Worm (Caenorhabditis elegans): ENCODE measurements around the gene C29F9.2.

Gene C29F9.2

DNA sequence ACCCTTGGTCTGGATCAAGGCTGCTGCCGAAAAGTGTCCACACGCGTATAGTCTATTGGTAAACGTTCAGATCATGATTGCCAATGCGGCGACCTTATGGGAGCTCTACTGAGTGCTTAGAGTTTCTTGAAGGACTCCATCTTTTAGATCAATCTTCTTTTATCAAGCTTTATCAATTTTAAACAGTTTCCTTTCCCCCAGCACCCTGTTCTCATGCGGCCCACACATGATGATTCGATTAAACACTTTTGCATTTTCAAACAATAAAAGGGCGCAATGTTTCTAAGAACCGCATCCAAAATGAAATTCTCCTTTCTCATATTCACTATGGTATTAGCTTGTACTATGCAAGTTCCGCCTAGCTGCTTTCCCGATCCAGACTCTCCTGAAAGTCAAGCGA is 34.6 kb downstream of the C29F9.2 start, which contains the start of gene F40G9.7:
Gene F40G9.7, plus strand, starts transcription at position 301 of the 400 bp plus-strand sequence.
- peak; percentile 85 for TF ChIP-seq aha-1 (tag)
- no peak for TF ChIP-seq ctbp-1 (GFP tag; IDR thresholded peaks at IDR 0.05)

DNA sequence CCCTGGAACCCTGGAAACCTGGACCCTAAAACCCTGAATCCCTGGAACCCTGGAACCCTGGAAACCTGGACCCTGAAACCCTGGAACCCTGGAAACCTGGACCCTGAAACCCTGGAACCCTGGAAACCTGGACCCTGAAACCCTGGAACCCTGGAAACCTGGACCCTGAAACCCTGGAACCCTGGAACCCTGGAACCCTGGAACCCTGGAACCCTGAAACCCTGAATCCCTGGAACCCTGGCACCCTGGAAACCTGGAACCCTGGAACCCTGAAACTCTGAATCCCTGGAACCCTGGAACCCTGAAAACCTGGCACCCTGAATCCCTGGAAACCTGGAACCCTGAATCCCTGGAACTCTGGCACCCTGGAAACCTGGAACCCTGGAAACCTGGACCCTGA is 37.6 kb downstream of the C29F9.2 start:
- peak; percentile 88 for TF ChIP-seq set-16 (GFP tag; IDR thresholded peaks at IDR 0.05)

DNA sequence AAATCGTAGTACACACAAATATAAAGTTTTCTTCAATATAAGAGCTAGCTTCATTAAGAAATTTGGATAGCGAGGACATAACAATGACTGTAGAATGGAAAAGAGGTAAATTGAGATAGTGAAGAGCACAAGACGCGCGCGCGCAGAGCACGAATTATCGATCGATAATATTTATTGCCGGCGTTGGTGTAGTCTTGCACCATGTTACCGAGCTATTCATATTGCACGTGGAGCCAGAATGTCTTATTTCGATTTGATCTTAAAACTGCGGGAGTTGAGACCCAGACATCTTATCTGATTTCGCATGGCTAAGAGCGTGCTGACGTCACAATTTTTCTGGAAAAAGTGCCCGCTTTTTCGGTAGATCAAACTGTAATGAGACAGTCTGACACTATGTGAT is 38.7 kb downstream of the C29F9.2 start, which contains the start of gene F40G9.18:
Gene F40G9.18, minus strand, starts transcription at position 101 of the 400 bp plus-strand sequence.
- TF ChIP-seq mep-1 (tag; optimal IDR thresholded peaks at IDR 0.05) = no peak
- no peak for TF ChIP-seq lin-15B (tag; optimal IDR thresholded peaks at IDR 0.05)
- TF ChIP-seq ZK546.5 (tag; optimal IDR thresholded peaks at IDR 0.05) = no peak
- TF ChIP-seq F44E2.7 (GFP tag; IDR thresholded peaks at IDR 0.05) = no peak
- peak in 1 of 2 experiments; percentile 87 for TF ChIP-seq unc-62 (GFP tag; optimal IDR thresholded peaks at IDR 0.05 in 1 of 2)
- TF ChIP-seq unc-62 (tag; optimal IDR thresholded peaks at IDR 0.05) = no peak
- TF ChIP-seq nhr-102 (tag; optimal IDR thresholded peaks at IDR 0.05) = no peak

DNA sequence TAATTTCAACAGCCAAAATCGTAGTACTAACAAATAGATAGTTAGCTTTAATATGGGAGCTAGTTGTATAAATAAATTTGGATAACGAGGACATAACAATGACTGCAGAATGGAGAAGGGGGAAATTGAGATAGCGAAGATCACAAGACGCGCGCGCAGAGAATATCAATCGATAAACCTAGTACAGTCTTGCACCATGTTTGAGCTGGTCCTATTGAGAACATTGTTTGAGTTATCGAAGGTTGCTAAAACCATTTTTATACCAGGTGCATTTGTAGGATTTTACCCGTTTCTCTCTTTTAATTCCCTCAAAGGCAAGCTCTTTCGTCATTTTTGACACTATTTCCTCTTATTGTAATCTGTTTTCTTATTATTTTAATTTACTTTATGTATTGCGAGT is 40.9 kb downstream of the C29F9.2 start, which contains the start of the genes F40G9.9 and F40G9.12:
Gene F40G9.9, minus strand, starts transcription at position 101 of the 400 bp plus-strand sequence.
Gene F40G9.12, plus strand, starts transcription at position 231 of the 400 bp plus-strand sequence.
- TF ChIP-seq snpc-4 (tag; optimal IDR thresholded peaks at IDR 0.05) (no peak), nhr-28 (tag; optimal IDR thresholded peaks at IDR 0.05) (no peak), gei-8 (GFP tag; optimal IDR thresholded peaks at IDR 0.05) (no peak), lin-15B (tag; optimal IDR thresholded peaks at IDR 0.05) (no peak), Y5F2A.4 (GFP tag; optimal IDR thresholded peaks at IDR 0.05) (no peak), duxl-1 (tag; optimal IDR thresholded peaks at IDR 0.05; ENCODE audit: poor library complexity) (no peak), F49E8.2 (tag; optimal IDR thresholded peaks at IDR 0.05; ENCODE audit: borderline replicate concordance) (no peak), nhr-77 (tag; optimal IDR thresholded peaks at IDR 0.05) (no peak), daf-8 (GFP tag; IDR thresholded peaks at IDR 0.05) (no peak), aha-1 (tag) (no peak), php-3 (GFP tag; IDR thresholded peaks at IDR 0.05) (no peak)

DNA sequence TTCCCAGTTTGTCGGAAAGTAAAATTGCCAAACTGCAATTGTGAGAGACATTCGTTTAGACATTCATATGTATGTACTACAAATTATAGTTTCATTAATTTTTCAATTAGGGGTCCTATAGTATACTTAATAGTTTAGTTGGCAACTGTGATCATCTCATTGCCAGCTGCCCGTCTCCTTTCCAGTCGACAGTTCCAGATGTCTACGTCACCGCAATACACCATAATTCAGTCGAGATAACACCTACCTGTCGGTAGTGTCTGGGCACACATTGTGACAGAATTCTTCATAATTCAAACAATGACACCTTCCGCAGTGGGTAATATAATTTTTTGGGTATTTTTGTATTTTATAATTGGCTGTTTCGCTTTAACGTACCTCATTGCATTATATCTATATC is 42.8 kb downstream of the C29F9.2 start, which contains the start of gene F40G9.19:
Gene F40G9.19, plus strand, starts transcription at position 301 of the 400 bp plus-strand sequence.
- TF ChIP-seq aha-1 (tag) (peak; percentile 31), gei-8 (GFP tag; optimal IDR thresholded peaks at IDR 0.05) (no peak)

DNA sequence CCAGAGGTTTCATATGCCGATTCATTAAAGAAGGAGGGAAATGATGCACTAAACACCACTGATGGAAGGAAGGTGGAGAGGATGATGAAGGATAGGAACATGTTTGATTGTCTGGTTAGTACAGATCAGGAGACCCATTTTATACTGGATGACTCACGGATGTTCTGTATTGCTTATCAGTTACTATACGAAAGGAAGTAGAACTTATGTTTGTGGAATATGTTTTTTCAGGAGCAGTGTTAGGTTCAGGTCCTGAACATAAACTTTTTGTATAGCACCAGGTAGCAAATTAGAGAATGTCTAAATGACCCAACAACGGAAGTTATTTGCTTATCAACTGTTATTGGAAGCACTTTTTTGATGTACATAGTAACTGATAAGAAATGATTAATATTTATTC is 45.0 kb downstream of the C29F9.2 start, which contains the start of gene clec-148:
Gene clec-148, minus strand, starts transcription at position 101 of the 400 bp plus-strand sequence.
- TF ChIP-seq snpc-1.2 (GFP tag; IDR thresholded peaks at IDR 0.05) (no peak), nhr-42 (GFP tag; IDR thresholded peaks at IDR 0.05) (no peak), unc-62 (GFP tag; optimal IDR thresholded peaks at IDR 0.05 in 1 of 2) (peak in 1 of 2 experiments; percentile 66), unc-62 (tag; optimal IDR thresholded peaks at IDR 0.05) (no peak), pqm-1 (tag; optimal IDR thresholded peaks at IDR 0.05) (peak; percentile 18)

- TF ChIP-seq dmd-9 (GFP tag; IDR thresholded peaks at IDR 0.05) (no peak), F44E2.7 (GFP tag; IDR thresholded peaks at IDR 0.05) (no peak), T26A8.4 (GFP tag; IDR thresholded peaks at IDR 0.05) (no peak), saeg-2 (GFP tag; IDR thresholded peaks at IDR 0.05) (no peak), tag-97 (GFP tag; IDR thresholded peaks at IDR 0.05) (no peak), snpc-4 (tag; optimal IDR thresholded peaks at IDR 0.05) (no peak), nhr-28 (tag; optimal IDR thresholded peaks at IDR 0.05) (no peak), aha-1 (tag) (peak; percentile 83), zag-1 (tag; optimal IDR thresholded peaks at IDR 0.05) (no peak)
Observed at ce11 chrIII:177715-178114, 47.0 kb downstream of the C29F9.2 start, which contains the start of gene F40G9.14. TSS of gene F40G9.14 (minus strand) at chrIII:177815.

ce11 chrIII:178126-178525 is 47.4 kb downstream of the C29F9.2 start:
- TF ChIP-seq ceh-28 (tag; optimal IDR thresholded peaks at IDR 0.05) (no peak), F26F4.8 (GFP tag; conservative IDR thresholded peaks at IDR 0.05) (0 out of 2 replicates have a peak, but pooled peaks have one; percentile 30)
